Worm (Caenorhabditis elegans) whole organism, young adult: ENCODE measurements around the gene D2096.13.
"Not testable (repeated sequence)": the region's sequence is repeated elsewhere in the genome, so short reads cannot be mapped to it uniquely, and the experiment has no call there.

Experiments used
- B0336.3 ChIP-seq: fragments of 200-800 bp; sonication (Bioruptor generic); IDR thresholded peaks from 2 replicates; pipeline ENCODE4 v1.3.6; 2022; ENCODE audit warnings: missing genetic modification characterization, missing compliant biosample characterization
- C06A6.2 ChIP-seq: fragments of 200-800 bp; sonication (Bioruptor generic); conservative IDR thresholded peaks from 2 replicates; pipeline ENCODE4 v1.3.6; 2022; ENCODE audit warnings: missing genetic modification characterization, missing compliant biosample characterization
- D2030.7 ChIP-seq: fragments of 200-800 bp; sonication (Bioruptor generic); IDR thresholded peaks from 2 replicates; pipeline ENCODE4 v1.3.6; 2022; ENCODE audit warnings: missing genetic modification reagents, missing genetic modification characterization, missing compliant biosample characterization
- F37B4.10 ChIP-seq: fragments of 200-800 bp; sonication (Bioruptor generic); IDR thresholded peaks from 2 replicates; pipeline ENCODE4 v1.3.6; 2022; ENCODE audit warnings: missing genetic modification characterization, missing compliant biosample characterization
- F39B2.1 ChIP-seq: fragments of 200-800 bp; sonication (Bioruptor generic); IDR thresholded peaks from 2 replicates; pipeline ENCODE4 v1.3.6; 2022; ENCODE audit warnings: missing genetic modification reagents, missing genetic modification characterization, missing compliant biosample characterization
- T26A5.8 ChIP-seq: sonication (generic microtip); optimal IDR thresholded peaks from 2 replicates; lab custom pipeline; 2016; ENCODE audit warnings: missing genetic modification characterization, missing compliant biosample characterization
- Y67H2A.10 ChIP-seq: fragments of 200-800 bp; sonication (Bioruptor generic); conservative IDR thresholded peaks from 2 replicates; pipeline ENCODE4 v1.3.6; 2022; ENCODE audit warnings: missing genetic modification reagents, missing genetic modification characterization, missing compliant biosample characterization
- Y79H2A.3 ChIP-seq: fragments of 200-800 bp; sonication (Bioruptor generic); conservative IDR thresholded peaks from 2 replicates; pipeline ENCODE4 v1.3.6; 2022; ENCODE audit warnings: missing genetic modification reagents, missing genetic modification characterization, missing compliant biosample characterization
- akir-1 ChIP-seq: fragments of 200-800 bp; sonication (Bioruptor generic); optimal IDR thresholded peaks from 2 replicates; lab custom pipeline; 2018; ENCODE audit warnings: mild to moderate bottlenecking, missing genetic modification characterization, moderate library complexity, missing compliant biosample characterization
- aptf-2 ChIP-seq: fragments of 200-800 bp; sonication (Bioruptor generic); conservative IDR thresholded peaks from 2 replicates; pipeline ENCODE4 v1.3.6; 2022; ENCODE audit warnings: missing genetic modification reagents, missing genetic modification characterization, missing compliant biosample characterization
- aptf-3 ChIP-seq: fragments of 200-800 bp; sonication (Bioruptor generic); IDR thresholded peaks from 2 replicates; pipeline ENCODE4 v1.3.6; 2022; ENCODE audit warnings: missing genetic modification characterization, missing compliant biosample characterization
- athp-1 ChIP-seq: sonication (generic microtip); optimal IDR thresholded peaks from 2 replicates; lab custom pipeline; 2017; ENCODE audit warnings: mild to moderate bottlenecking, missing genetic modification characterization, missing compliant biosample characterization
- attf-3 ChIP-seq: fragments of 200-800 bp; sonication (Bioruptor generic); conservative IDR thresholded peaks from 2 replicates; pipeline ENCODE4 v1.3.6; 2022; ENCODE audit warnings: missing genetic modification reagents, missing genetic modification characterization, missing compliant biosample characterization
- dpff-1 ChIP-seq: sonication (generic microtip); optimal IDR thresholded peaks from 2 replicates; lab custom pipeline; 2017; ENCODE audit warnings: mild to moderate bottlenecking, missing genetic modification characterization, missing compliant biosample characterization
- dpl-1 ChIP-seq: fragments of 150-350 bp; optimal IDR thresholded peaks from 2 replicates; lab custom pipeline; 2014; ENCODE audit warnings: missing biosample characterization, missing genetic modification reagents, missing genetic modification characterization
- egl-18 ChIP-seq: fragments of 200-800 bp; sonication (Bioruptor generic); IDR thresholded peaks from 2 replicates; pipeline ENCODE4 v1.3.6; 2022; ENCODE audit warnings: missing genetic modification reagents, missing genetic modification characterization, missing compliant biosample characterization
- egrh-3 ChIP-seq: fragments of 200-800 bp; sonication (Bioruptor generic); IDR thresholded peaks from 2 replicates; pipeline ENCODE4 v1.3.6; 2022; ENCODE audit warnings: missing genetic modification reagents, missing genetic modification characterization, missing compliant biosample characterization
- hlh-12 ChIP-seq: sonication (generic microtip); optimal IDR thresholded peaks from 2 replicates; lab custom pipeline; 2016; ENCODE audit warnings: missing genetic modification characterization, missing compliant biosample characterization
- hrde-1 ChIP-seq: sonication (generic microtip); optimal IDR thresholded peaks from 2 replicates; lab custom pipeline; 2016; ENCODE audit warnings: missing genetic modification characterization, mild to moderate bottlenecking, missing compliant biosample characterization, moderate library complexity, missing genotype, missing genetic modification reagents, borderline replicate concordance
- let-526 ChIP-seq: fragments of 200-800 bp; sonication (Bioruptor generic); IDR thresholded peaks from 2 replicates; pipeline ENCODE4 v1.3.6; 2022; ENCODE audit warnings: missing genetic modification reagents, missing genetic modification characterization, missing compliant biosample characterization
- madf-8 ChIP-seq: fragments of 200-800 bp; sonication (Bioruptor generic); conservative IDR thresholded peaks from 2 replicates; pipeline ENCODE4 v1.3.6; 2022; ENCODE audit warnings: missing genetic modification reagents, missing genetic modification characterization, missing compliant biosample characterization
- mes-4 ChIP-seq: sonication (generic microtip); optimal IDR thresholded peaks from 2 replicates; lab custom pipeline; 2016; ENCODE audit warnings: missing genotype, missing genetic modification characterization, missing compliant biosample characterization
- mxl-1 ChIP-seq: sonication (generic microtip); optimal IDR thresholded peaks from 2 replicates; lab custom pipeline; 2016; ENCODE audit warnings: missing genetic modification characterization, missing compliant biosample characterization
- nhr-27 ChIP-seq: fragments of 200-800 bp; sonication (Bioruptor generic); optimal IDR thresholded peaks from 2 replicates; lab custom pipeline; 2018; ENCODE audit warnings: mild to moderate bottlenecking, missing genetic modification characterization, moderate library complexity, missing compliant biosample characterization
- repo-1 ChIP-seq: sonication (generic microtip); optimal IDR thresholded peaks from 2 replicates; lab custom pipeline; 2017; ENCODE audit warnings: mild to moderate bottlenecking, missing genetic modification characterization, missing compliant biosample characterization
- snpc-1.1 ChIP-seq: sonication (generic microtip); optimal IDR thresholded peaks from 2 replicates; lab custom pipeline; 2017; ENCODE audit warnings: missing genetic modification characterization, mild to moderate bottlenecking, missing compliant biosample characterization, antibody characterized with exemption, moderate library complexity, missing genotype, missing genetic modification reagents; ENCODE audit not compliant: insufficient read depth
- snpc-1.3 ChIP-seq: sonication (generic microtip); optimal IDR thresholded peaks from 2 replicates; lab custom pipeline; 2017; ENCODE audit warnings: missing genetic modification characterization, mild to moderate bottlenecking, missing compliant biosample characterization, antibody characterized with exemption, moderate library complexity, missing genotype, missing genetic modification reagents; ENCODE audit not compliant: insufficient read depth
- snpc-3.4 ChIP-seq: sonication (generic microtip); optimal IDR thresholded peaks from 2 replicates; lab custom pipeline; 2017; ENCODE audit warnings: missing genetic modification characterization, mild to moderate bottlenecking, missing compliant biosample characterization, antibody characterized with exemption, moderate library complexity, missing genotype, missing genetic modification reagents
- sptf-2 ChIP-seq: fragments of 200-800 bp; sonication (Bioruptor generic); optimal IDR thresholded peaks from 2 replicates; lab custom pipeline; 2018; ENCODE audit warnings: mild to moderate bottlenecking, missing genetic modification characterization, missing compliant biosample characterization
- tlf-1 ChIP-seq: fragments of 200-800 bp; sonication (Bioruptor generic); optimal IDR thresholded peaks from 2 replicates; lab custom pipeline; 2018; ENCODE audit warnings: mild to moderate bottlenecking, missing genetic modification characterization, missing compliant biosample characterization
- unc-62 ChIP-seq: fragments of 150-350 bp; optimal IDR thresholded peaks from 2 replicates; lab custom pipeline; 2014; ENCODE audit warnings: missing biosample characterization, missing genetic modification reagents, missing genetic modification characterization
- xnd-1 ChIP-seq: sonication (generic microtip); optimal IDR thresholded peaks from 2 replicates; lab custom pipeline; 2016; ENCODE audit warnings: missing genotype, missing genetic modification reagents, missing genetic modification characterization, missing compliant biosample characterization
- zfh-2 ChIP-seq: fragments of 200-800 bp; sonication (Bioruptor generic); conservative IDR thresholded peaks from 2 replicates; pipeline ENCODE4 v1.3.6; 2022; ENCODE audit warnings: missing genetic modification reagents, missing genetic modification characterization, missing compliant biosample characterization
- ztf-18 ChIP-seq: sonication (generic microtip); optimal IDR thresholded peaks from 2 replicates; lab custom pipeline; 2016; ENCODE audit warnings: missing genotype, mild to moderate bottlenecking, missing genetic modification characterization, missing compliant biosample characterization
- ztf-26 ChIP-seq: sonication (generic microtip); optimal IDR thresholded peaks from 2 replicates; lab custom pipeline; 2017; ENCODE audit warnings: missing genetic modification characterization, missing compliant biosample characterization

The D2096.13 gene

DNA sequence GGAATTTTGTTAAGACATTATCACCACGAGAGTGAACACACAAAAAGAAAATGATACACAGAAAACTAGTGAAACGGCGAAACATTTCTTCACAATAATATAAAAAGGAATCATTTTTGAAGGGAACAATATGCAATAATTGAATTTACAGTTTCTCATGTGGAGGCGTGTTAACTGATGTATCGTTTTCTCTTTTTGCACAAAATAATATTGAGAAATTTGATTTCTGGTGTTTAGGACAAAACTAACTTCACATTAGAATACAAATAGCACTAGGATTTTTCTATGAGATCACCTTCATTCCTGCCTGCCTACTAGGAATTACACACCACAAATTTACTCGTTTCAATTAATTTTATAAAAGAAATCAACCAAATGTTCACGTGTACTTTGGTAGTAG lies at the start of gene D2096.13:
D2096.13 (minus strand) TSS at position 101 of the 400 bp plus-strand sequence.
- TF ChIP-seq akir-1: no peak
- TF ChIP-seq Y67H2A.10: no peak
- no peak for TF ChIP-seq F37B4.10 (GFP tag; lab: Robert Waterston, UW)
- TF ChIP-seq xnd-1 (tag; lab: Kevin White, UChicago): no peak
- no peak for TF ChIP-seq ztf-26 (tag; lab: Kevin White, UChicago)
- TF ChIP-seq snpc-1.1 (tag; lab: Kevin White, UChicago): no peak
- no peak for TF ChIP-seq ztf-18
- no peak for TF ChIP-seq athp-1 (tag; lab: Kevin White, UChicago)
- no peak for TF ChIP-seq D2030.7 (GFP tag; lab: Robert Waterston, UW)
- TF ChIP-seq snpc-1.3 (tag; lab: Kevin White, UChicago): no peak
- TF ChIP-seq sptf-2: no peak
- TF ChIP-seq dpl-1: no peak
- TF ChIP-seq tlf-1 (GFP tag; lab: Kevin White, UChicago): no peak
- TF ChIP-seq madf-8 (GFP tag; lab: Robert Waterston, UW): no peak
- TF ChIP-seq mes-4 (tag; lab: Kevin White, UChicago): no peak
- no peak for TF ChIP-seq nhr-27 (tag; lab: Kevin White, UChicago)

ce11 chrIV:8397814-8398213 lies 39.4 kb upstream of the D2096.13 start:
- TF ChIP-seq hrde-1: peak; percentile 57
- 0 out of 2 replicates have a peak, but pooled peaks have one; percentile 56 for TF ChIP-seq Y79H2A.3
- TF ChIP-seq repo-1: no peak

- TF ChIP-seq mxl-1 (tag; lab: Kevin White, UChicago) (no peak), F39B2.1 (GFP tag; lab: Robert Waterston, UW) (no peak), let-526 (GFP tag; lab: Robert Waterston, UW) (no peak), C06A6.2 (no peak), aptf-2 (no peak), T26A5.8 (tag; lab: Kevin White, UChicago) (no peak), egl-18 (GFP tag; lab: Robert Waterston, UW) (no peak), egrh-3 (GFP tag; lab: Robert Waterston, UW) (no peak), attf-3 (GFP tag; lab: Robert Waterston, UW) (no peak), B0336.3 (GFP tag; lab: Robert Waterston, UW) (no peak), snpc-3.4 (tag; lab: Kevin White, UChicago) (no peak)
These were observed 38.0 kb upstream of the D2096.13 start, which contains the start of gene timm-17B.2 for ce11 chrIV:8396348-8396747. Gene timm-17B.2, plus strand, starts transcription at chrIV:8396648.

ce11 chrIV:8394105-8394504 lies 35.7 kb upstream of the D2096.13 start, which contains the start of gene D2096.11:
Gene D2096.11, minus strand, starts transcription at chrIV:8394205.
- TF ChIP-seq dpff-1 (tag; lab: Kevin White, UChicago) (no peak), mes-4 (tag; lab: Kevin White, UChicago) (no peak), hlh-12 (no peak), aptf-3 (GFP tag; lab: Robert Waterston, UW) (no peak), let-526 (GFP tag; lab: Robert Waterston, UW) (no peak)

- not testable (repeated sequence) for TF ChIP-seq zfh-2 (GFP tag; lab: Robert Waterston, UW); F39B2.1 (GFP tag; lab: Robert Waterston, UW); unc-62 (GFP tag; lab: Kevin White, UChicago)
These were observed 30.7 kb upstream of the D2096.13 start, which contains the start of gene D2096.10 for ce11 chrIV:8389139-8389538. Gene D2096.10, minus strand, starts transcription at chrIV:8389239.
